Fruit fly (Drosophila melanogaster): Measurements from ENCODE around the gene Tsen54.

DNA sequence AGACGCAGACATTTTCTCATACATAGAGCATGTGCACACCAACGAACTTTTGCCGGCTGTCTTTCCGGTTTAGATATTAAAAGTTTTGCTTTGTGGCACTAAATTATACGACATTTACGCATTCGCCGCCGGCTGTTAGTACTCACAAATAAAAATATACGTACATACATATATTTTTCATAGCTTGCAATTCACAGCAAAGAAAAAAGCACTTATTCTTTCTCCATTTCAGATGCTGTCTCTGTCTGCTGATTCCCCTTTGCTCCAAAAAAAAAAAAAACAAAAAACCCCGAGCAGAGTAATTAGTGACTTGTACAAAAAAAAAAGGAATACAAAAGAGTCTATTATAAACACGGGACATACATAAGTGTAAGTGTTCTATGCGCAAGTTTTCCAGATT, 28.5 kb downstream of the Tsen54 start, which contains the start of gene CAH2:
- no peak for TF ChIP-seq pad (GFP tag; optimal IDR thresholded peaks at IDR 0.05)
- TF ChIP-seq cic (GFP tag; optimal IDR thresholded peaks at IDR 0.05) = no peak
- no peak for TF ChIP-seq toe (GFP tag; optimal IDR thresholded peaks at IDR 0.05)
- no peak for TF ChIP-seq cnc (optimal IDR thresholded peaks at IDR 0.05)
- TF ChIP-seq Hr96 (GFP tag; optimal IDR thresholded peaks at IDR 0.05) = no peak
- no peak for TF ChIP-seq CG11617 (GFP tag; optimal IDR thresholded peaks at IDR 0.05)
- no peak for TF ChIP-seq CG12768 (GFP tag; optimal IDR thresholded peaks at IDR 0.05)
- no peak for TF ChIP-seq CG7045 (GFP tag; optimal IDR thresholded peaks at IDR 0.05)
- no peak for TF ChIP-seq kay (GFP tag; ENCODE audit: borderline replicate concordance)
- TF ChIP-seq tj (GFP tag; optimal IDR thresholded peaks at IDR 0.05) = no peak
- TF ChIP-seq Mnt (GFP tag; optimal IDR thresholded peaks at IDR 0.05) = no peak

All from whole organism, adult.